Worm (Caenorhabditis elegans) whole organism, L1 larva: ENCODE data around the gene Y70G10A.4.

Experiments used
- C04F5.9 ChIP-seq: sonication (generic microtip); optimal IDR thresholded peaks from 2 replicates; lab custom pipeline; 2016; ENCODE audit warnings: missing genetic modification characterization, missing compliant biosample characterization
- C16A3.4 ChIP-seq: fragments of 150-350 bp; optimal IDR thresholded peaks from 2 replicates; lab custom pipeline; 2014; ENCODE audit warnings: missing biosample characterization, missing genetic modification characterization
- C34B4.2 ChIP-seq: sonication (generic microtip); optimal IDR thresholded peaks from 2 replicates; lab custom pipeline; 2017; ENCODE audit warnings: mild to moderate bottlenecking, missing genetic modification characterization, missing compliant biosample characterization
- Y116A8C.19 ChIP-seq: sonication (generic microtip); optimal IDR thresholded peaks from 2 replicates; lab custom pipeline; 2016; ENCODE audit warnings: missing compliant biosample characterization, missing genetic modification characterization, borderline replicate concordance
- aha-1 ChIP-seq: fragments of 150-350 bp; optimal IDR thresholded peaks from 2 replicates; lab custom pipeline; 2014; ENCODE audit warnings: missing biosample characterization, missing genetic modification characterization
- alr-1 ChIP-seq: fragments of 200-800 bp; sonication (Bioruptor generic); optimal IDR thresholded peaks from 2 replicates; lab custom pipeline; 2018; ENCODE audit warnings: borderline replicate concordance, mild to moderate bottlenecking, missing genetic modification characterization, missing compliant biosample characterization
- aly-2 ChIP-seq: fragments of 150-350 bp; optimal IDR thresholded peaks from 2 replicates; lab custom pipeline; 2014; ENCODE audit warnings: missing biosample characterization, missing genetic modification characterization
- ama-1 ChIP-seq: fragments of 150-350 bp; optimal IDR thresholded peaks from 2 replicates; lab custom pipeline; 2014
- ceh-63 ChIP-seq: fragments of 200-800 bp; sonication (Bioruptor generic); optimal IDR thresholded peaks from 2 replicates; lab custom pipeline; 2018; ENCODE audit warnings: mild to moderate bottlenecking, missing genetic modification characterization, missing compliant biosample characterization
- ceh-8 ChIP-seq: fragments of 200-800 bp; sonication (Bioruptor generic); optimal IDR thresholded peaks from 2 replicates; lab custom pipeline; 2018; ENCODE audit warnings: mild to moderate bottlenecking, missing genetic modification characterization, moderate library complexity, missing compliant biosample characterization
- ceh-88 ChIP-seq: fragments of 200-800 bp; sonication (Bioruptor generic); IDR thresholded peaks from 2 replicates; pipeline ENCODE4 v1.3.6; 2022; ENCODE audit warnings: missing genetic modification characterization, missing compliant biosample characterization
- efl-1 ChIP-seq, 4 experiments: fragments of 150-350 bp; optimal IDR thresholded peaks in 3 of 4; peaks in 1 of 4; 1 replicate in 1 of 4; 2 replicates in 3 of 4; lab custom pipeline; 2014; ENCODE audit warnings: missing biosample characterization in 2 of 4, missing genetic modification characterization in 2 of 4, missing genetic modification reagents in 2 of 4
- egl-27 ChIP-seq, 2 experiments: fragments of 150-350 bp in 1 of 2; sonication (generic microtip); optimal IDR thresholded peaks; 3 replicates each; lab custom pipeline; 2017 to 2018; ENCODE audit warnings: missing biosample characterization in 2 of 2, missing genetic modification characterization in 2 of 2, missing genetic modification reagents in 2 of 2
- elt-2 ChIP-seq: sonication (generic microtip); optimal IDR thresholded peaks from 2 replicates; lab custom pipeline; 2016; ENCODE audit warnings: missing genetic modification characterization, mild to moderate bottlenecking, inconsistent platforms, missing compliant biosample characterization, missing genetic modification reagents
- elt-3 ChIP-seq, 6 experiments: fragments of 150-350 bp in 1 of 6; sonication (generic microtip); optimal IDR thresholded peaks; 2 replicates each; lab custom pipeline; 2017 to 2018; ENCODE audit warnings: missing biosample characterization in 6 of 6, missing genetic modification characterization in 6 of 6, inconsistent platforms in 1 of 6
- ets-5 ChIP-seq: fragments of 200-800 bp; sonication (Bioruptor generic); IDR thresholded peaks from 2 replicates; pipeline ENCODE4 v1.3.6; 2022; ENCODE audit warnings: missing genetic modification characterization, missing compliant biosample characterization
- fkh-8 ChIP-seq: sonication (generic microtip); optimal IDR thresholded peaks from 2 replicates; lab custom pipeline; 2016; ENCODE audit warnings: mild to moderate bottlenecking, missing genetic modification characterization, missing compliant biosample characterization
- fos-1 ChIP-seq: fragments of 150-350 bp; optimal IDR thresholded peaks from 2 replicates; lab custom pipeline; 2014; ENCODE audit warnings: missing biosample characterization, missing genetic modification characterization
- grh-1 ChIP-seq: fragments of 200-800 bp; sonication (Bioruptor generic); IDR thresholded peaks from 2 replicates; pipeline ENCODE4 v1.3.6; 2022; ENCODE audit warnings: missing genetic modification reagents, missing genetic modification characterization, missing compliant biosample characterization
- hlh-17 ChIP-seq: fragments of 200-800 bp; sonication (Bioruptor generic); optimal IDR thresholded peaks from 2 replicates; lab custom pipeline; 2018; ENCODE audit warnings: missing genetic modification characterization, mild to moderate bottlenecking, missing compliant biosample characterization, moderate library complexity, borderline replicate concordance
- irx-1 ChIP-seq: sonication (generic microtip); optimal IDR thresholded peaks from 2 replicates; lab custom pipeline; 2016; ENCODE audit warnings: missing genetic modification characterization, missing compliant biosample characterization
- isw-1 ChIP-seq: fragments of 200-800 bp; sonication (Bioruptor generic); IDR thresholded peaks from 2 replicates; pipeline ENCODE4 v1.3.6; 2022; ENCODE audit warnings: missing genetic modification characterization, missing compliant biosample characterization
- jun-1 ChIP-seq: fragments of 150-350 bp; optimal IDR thresholded peaks from 2 replicates; lab custom pipeline; 2014; ENCODE audit warnings: missing biosample characterization, missing genetic modification reagents, missing genetic modification characterization
- lin-13 ChIP-seq: fragments of 150-350 bp; optimal IDR thresholded peaks from 2 replicates; lab custom pipeline; 2014; ENCODE audit warnings: missing biosample characterization, missing genetic modification reagents, missing genetic modification characterization
- lin-15B ChIP-seq: fragments of 150-350 bp; sonication (generic microtip); optimal IDR thresholded peaks from 3 replicates; lab custom pipeline; 2014; ENCODE audit warnings: missing biosample characterization, missing genetic modification characterization
- lin-35 ChIP-seq, 2 experiments: fragments of 150-350 bp; optimal IDR thresholded peaks; 2 replicates each; lab custom pipeline; 2014; ENCODE audit warnings: missing biosample characterization in 2 of 2, missing genetic modification characterization in 2 of 2, missing genetic modification reagents in 2 of 2
- mdl-1 ChIP-seq, 2 experiments: fragments of 150-350 bp; optimal IDR thresholded peaks; 2 replicates each; lab custom pipeline; 2014 to 2017; ENCODE audit warnings: missing biosample characterization in 2 of 2, missing genetic modification characterization in 2 of 2, inconsistent platforms in 1 of 2
- nhr-11 ChIP-seq: fragments of 150-350 bp; optimal IDR thresholded peaks from 2 replicates; lab custom pipeline; 2014; ENCODE audit warnings: missing biosample characterization, missing genetic modification characterization
- nhr-19 ChIP-seq: fragments of 200-800 bp; sonication (Bioruptor generic); conservative IDR thresholded peaks from 2 replicates; pipeline ENCODE4 v1.3.6; 2022; ENCODE audit warnings: missing genetic modification characterization, missing compliant biosample characterization
- nhr-20 ChIP-seq: sonication (generic microtip); optimal IDR thresholded peaks from 2 replicates; lab custom pipeline; 2016; ENCODE audit warnings: mild to moderate bottlenecking, missing genetic modification characterization, missing compliant biosample characterization
- nhr-237 ChIP-seq: fragments of 150-350 bp; optimal IDR thresholded peaks from 2 replicates; lab custom pipeline; 2014; ENCODE audit warnings: missing biosample characterization, missing genetic modification characterization
- nhr-28 ChIP-seq: fragments of 150-350 bp; optimal IDR thresholded peaks from 2 replicates; lab custom pipeline; 2014; ENCODE audit warnings: missing biosample characterization, missing genetic modification characterization
- nhr-47 ChIP-seq: sonication (generic microtip); optimal IDR thresholded peaks from 2 replicates; lab custom pipeline; 2016; ENCODE audit warnings: mild to moderate bottlenecking, missing genetic modification characterization, moderate library complexity, missing compliant biosample characterization
- nhr-71 ChIP-seq: sonication (generic microtip); optimal IDR thresholded peaks from 2 replicates; lab custom pipeline; 2016; ENCODE audit warnings: mild to moderate bottlenecking, missing genetic modification characterization, moderate library complexity, missing compliant biosample characterization
- nhr-76 ChIP-seq: sonication (generic microtip); optimal IDR thresholded peaks from 2 replicates; lab custom pipeline; 2017; ENCODE audit warnings: missing biosample characterization, missing genetic modification characterization
- nhr-84 ChIP-seq: sonication (generic microtip); optimal IDR thresholded peaks from 2 replicates; lab custom pipeline; 2017; ENCODE audit warnings: missing biosample characterization, missing genetic modification characterization
- nhr-90 ChIP-seq: sonication (generic microtip); optimal IDR thresholded peaks from 2 replicates; lab custom pipeline; 2016; ENCODE audit warnings: mild to moderate bottlenecking, missing genetic modification characterization, missing compliant biosample characterization; ENCODE audit not compliant: poor library complexity
- pag-3 ChIP-seq: sonication (generic microtip); optimal IDR thresholded peaks from 2 replicates; lab custom pipeline; 2017; ENCODE audit warnings: missing genetic modification characterization, mild to moderate bottlenecking, missing compliant biosample characterization, antibody characterized with exemption, borderline replicate concordance; ENCODE audit not compliant: insufficient read depth
- pax-3 ChIP-seq: fragments of 200-800 bp; sonication (Bioruptor generic); optimal IDR thresholded peaks from 2 replicates; lab custom pipeline; 2018; ENCODE audit warnings: mild to moderate bottlenecking, missing genetic modification characterization, moderate library complexity, missing compliant biosample characterization
- skn-1 ChIP-seq: fragments of 150-350 bp; optimal IDR thresholded peaks from 2 replicates; lab custom pipeline; 2014; ENCODE audit warnings: missing biosample characterization, missing genetic modification characterization
- snpc-4 ChIP-seq: fragments of 150-350 bp; optimal IDR thresholded peaks from 2 replicates; lab custom pipeline; 2014; ENCODE audit warnings: missing biosample characterization, missing genetic modification characterization
- snu-23 ChIP-seq: sonication (generic microtip); optimal IDR thresholded peaks from 2 replicates; lab custom pipeline; 2016; ENCODE audit warnings: missing genetic modification characterization, missing compliant biosample characterization
- sox-4 ChIP-seq: sonication (generic microtip); optimal IDR thresholded peaks from 2 replicates; lab custom pipeline; 2016; ENCODE audit warnings: missing genetic modification characterization, missing compliant biosample characterization
- sup-37 ChIP-seq: fragments of 200-800 bp; sonication (Bioruptor generic); optimal IDR thresholded peaks from 2 replicates; lab custom pipeline; 2018; ENCODE audit warnings: mild to moderate bottlenecking, missing genetic modification characterization, missing compliant biosample characterization
- tbx-2 ChIP-seq: sonication (generic microtip); optimal IDR thresholded peaks from 2 replicates; lab custom pipeline; 2016; ENCODE audit warnings: missing genetic modification characterization, missing compliant biosample characterization
- tlp-1 ChIP-seq: fragments of 150-350 bp; optimal IDR thresholded peaks from 2 replicates; lab custom pipeline; 2014; ENCODE audit warnings: missing biosample characterization, missing genetic modification characterization
- unc-86 ChIP-seq: sonication (generic microtip); optimal IDR thresholded peaks from 2 replicates; lab custom pipeline; 2016; ENCODE audit warnings: missing genetic modification characterization, missing compliant biosample characterization
- unc-98 ChIP-seq: fragments of 200-800 bp; sonication (Bioruptor generic); IDR thresholded peaks from 2 replicates; pipeline ENCODE4 v1.3.6; 2022; ENCODE audit warnings: missing genetic modification characterization, missing compliant biosample characterization
- zag-1 ChIP-seq: fragments of 150-350 bp; optimal IDR thresholded peaks from 2 replicates; lab custom pipeline; 2014; ENCODE audit warnings: missing biosample characterization, missing genetic modification characterization
- zip-4 ChIP-seq: fragments of 200-800 bp; sonication (Bioruptor generic); optimal IDR thresholded peaks from 2 replicates; lab custom pipeline; 2018; ENCODE audit warnings: mild to moderate bottlenecking, missing genetic modification characterization, moderate library complexity, missing compliant biosample characterization
- ztf-11 ChIP-seq, 2 experiments: sonication (generic microtip); optimal IDR thresholded peaks; 2 replicates each; lab custom pipeline; 2016 to 2017; ENCODE audit warnings: missing genetic modification characterization in 2 of 2, missing biosample characterization in 1 of 2, missing compliant biosample characterization in 1 of 2
- ztf-4 ChIP-seq: fragments of 150-350 bp; optimal IDR thresholded peaks from 2 replicates; lab custom pipeline; 2014; ENCODE audit warnings: missing biosample characterization, missing genetic modification characterization

Gene Y70G10A.4

DNA sequence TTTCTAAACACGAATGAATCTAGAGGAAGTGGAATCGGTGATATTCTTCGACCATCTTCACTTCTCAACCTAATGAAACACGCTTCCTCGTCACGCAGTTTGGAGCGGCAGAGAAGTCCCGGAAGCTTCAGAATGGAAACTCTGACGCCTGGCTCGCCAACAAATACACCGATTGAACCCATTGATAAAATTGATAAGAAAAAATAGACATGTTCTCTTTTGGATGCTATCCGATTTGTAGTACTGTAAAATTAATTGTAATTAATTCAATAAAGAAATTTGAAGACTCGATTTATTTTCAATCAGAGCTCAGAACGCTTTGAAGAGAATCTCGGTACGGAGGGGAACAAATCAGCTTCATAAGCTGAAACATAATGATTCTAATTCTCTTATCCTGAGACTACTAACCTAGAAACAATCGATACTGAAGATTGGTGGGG is 7.4 kb upstream of the Y70G10A.4 start (continued):
- TF ChIP-seq ceh-8 (GFP tag; lab: Kevin White, UChicago) (no peak), ceh-63 (GFP tag; lab: Kevin White, UChicago) (no peak), sox-4 (no peak), ceh-88 (GFP tag; lab: Robert Waterston, UW) (peak; percentile 45; the same call in 1 of the 2 replicates), ets-5 (GFP tag; lab: Robert Waterston, UW) (no peak), tlp-1 (no peak), unc-86 (tag; lab: Kevin White, UChicago) (no peak), snpc-4 (tag; lab: Kevin White, UChicago) (no peak), ama-1 (lab: Kevin White, UChicago) (peak; percentile 86), zag-1 (tag; lab: Kevin White, UChicago) (no peak), nhr-84 (tag; lab: Kevin White, UChicago) (no peak), unc-98 (GFP tag; lab: Robert Waterston, UW) (no peak; the same call in 1 of the 2 replicates), isw-1 (GFP tag; lab: Robert Waterston, UW) (no peak), jun-1 (tag; lab: Kevin White, UChicago) (no peak), alr-1 (tag; lab: Kevin White, UChicago) (no peak), pax-3 (tag; lab: Kevin White, UChicago) (peak; percentile 59), elt-2 (tag; lab: Kevin White, UChicago) (peak; percentile 60), lin-15B (tag; lab: Kevin White, UChicago) (no peak), nhr-20 (tag; lab: Kevin White, UChicago) (peak; percentile 45), fos-1 (tag; lab: Kevin White, UChicago) (no peak), C04F5.9 (peak; percentile 59), mdl-1 (tag; optimal IDR thresholded peaks at IDR 0.05; lab: Kevin White, UChicago) (no peak), nhr-76 (tag; lab: Kevin White, UChicago) (no peak), skn-1 (tag; lab: Kevin White, UChicago) (no peak), C34B4.2 (tag; lab: Kevin White, UChicago) (no peak), zip-4 (no peak), fkh-8 (tag; lab: Kevin White, UChicago) (no peak), nhr-237 (no peak), elt-3 (tag; optimal IDR thresholded peaks at IDR 0.05; lab: Kevin White, UChicago) (no peak), snu-23 (GFP tag; lab: Kevin White, UChicago) (peak; percentile 75), C16A3.4 (tag; lab: Kevin White, UChicago) (no peak), nhr-11 (no peak), nhr-90 (peak; percentile 69), grh-1 (GFP tag; lab: Robert Waterston, UW) (peak; percentile 58), aly-2 (peak; percentile 99), aha-1 (tag; lab: Kevin White, UChicago) (no peak), nhr-28 (tag; lab: Kevin White, UChicago) (no peak), Y116A8C.19 (no peak), ztf-4 (tag; lab: Kevin White, UChicago) (peak; percentile 92), lin-13 (GFP tag; lab: Kevin White, UChicago) (no peak), nhr-47 (peak; percentile 66), nhr-19 (GFP tag; lab: Robert Waterston, UW) (peak; percentile 61), irx-1 (no peak), efl-1 (optimal IDR thresholded peaks at IDR 0.05; lab: Kevin White, UChicago) (peak; percentile 14 to 31), efl-1 (GFP tag; optimal IDR thresholded peaks at IDR 0.05 in 1 of 2; lab: Kevin White, UChicago) (peak in 1 of 2 experiments; percentile 92), lin-35 (GFP tag; optimal IDR thresholded peaks at IDR 0.05; lab: Kevin White, UChicago) (peak in 1 of 2 experiments; percentile 62), egl-27 (tag; optimal IDR thresholded peaks at IDR 0.05; lab: Kevin White, UChicago) (no peak), hlh-17 (GFP tag; lab: Kevin White, UChicago) (no peak), pag-3 (no peak), nhr-71 (tag; lab: Kevin White, UChicago) (peak; percentile 75), ztf-11 (tag; optimal IDR thresholded peaks at IDR 0.05; lab: Kevin White, UChicago) (peak in 1 of 2 experiments; percentile 22), sup-37 (GFP tag; lab: Kevin White, UChicago) (peak; percentile 38), tbx-2 (peak; percentile 49)
